Worm (Caenorhabditis elegans) whole organism, late embryonic: ENCODE data around the gene F58F12.1.

Experiments
- C38D4.7 ChIP-seq: fragments of 200-800 bp; sonication (Bioruptor generic); optimal IDR thresholded peaks from 2 replicates; lab custom pipeline; 2018; ENCODE audit warnings: mild to moderate bottlenecking, missing genetic modification characterization, moderate library complexity, missing compliant biosample characterization
- K09A11.1 ChIP-seq: sonication (generic microtip); optimal IDR thresholded peaks from 2 replicates; lab custom pipeline; 2017; ENCODE audit warnings: antibody characterized with exemption, mild to moderate bottlenecking, missing genetic modification characterization, missing compliant biosample characterization; ENCODE audit not compliant: insufficient read depth
- T23F11.4 ChIP-seq: fragments of 200-800 bp; sonication (Bioruptor generic); optimal IDR thresholded peaks from 2 replicates; lab custom pipeline; 2018; ENCODE audit warnings: mild to moderate bottlenecking, missing genetic modification characterization, missing compliant biosample characterization
- ceh-18 ChIP-seq: sonication (generic microtip); optimal IDR thresholded peaks from 2 replicates; lab custom pipeline; 2016; ENCODE audit warnings: missing genetic modification characterization, missing compliant biosample characterization
- ceh-2 ChIP-seq: sonication (generic microtip); optimal IDR thresholded peaks from 2 replicates; lab custom pipeline; 2016; ENCODE audit warnings: missing genotype, missing genetic modification characterization, missing compliant biosample characterization
- ceh-31 ChIP-seq: sonication (generic microtip); optimal IDR thresholded peaks from 2 replicates; lab custom pipeline; 2016; ENCODE audit warnings: missing genetic modification characterization, missing compliant biosample characterization
- ceh-45 ChIP-seq: fragments of 200-800 bp; sonication (Bioruptor generic); IDR thresholded peaks from 2 replicates; pipeline ENCODE4 v1.3.6; 2022; ENCODE audit warnings: missing genetic modification reagents, missing genetic modification characterization, missing compliant biosample characterization
- ceh-48 ChIP-seq: sonication (generic microtip); optimal IDR thresholded peaks from 2 replicates; lab custom pipeline; 2016; ENCODE audit warnings: missing genetic modification characterization, inconsistent platforms, missing compliant biosample characterization
- che-1 ChIP-seq: sonication (generic microtip); optimal IDR thresholded peaks from 2 replicates; lab custom pipeline; 2016; ENCODE audit warnings: mild to moderate bottlenecking, missing genetic modification characterization, missing compliant biosample characterization
- dmd-4 ChIP-seq: sonication (generic microtip); optimal IDR thresholded peaks from 2 replicates; lab custom pipeline; 2016; ENCODE audit warnings: borderline replicate concordance, missing genetic modification characterization, missing compliant biosample characterization
- elt-4 ChIP-seq: sonication (generic microtip); optimal IDR thresholded peaks from 2 replicates; lab custom pipeline; 2016; ENCODE audit warnings: missing genetic modification characterization, missing compliant biosample characterization
- eyg-1 ChIP-seq: sonication (generic microtip); optimal IDR thresholded peaks from 2 replicates; lab custom pipeline; 2016; ENCODE audit warnings: missing genotype, missing genetic modification characterization, missing compliant biosample characterization
- fax-1 ChIP-seq: sonication (generic microtip); optimal IDR thresholded peaks from 2 replicates; lab custom pipeline; 2016; ENCODE audit warnings: missing genotype, missing genetic modification characterization, missing compliant biosample characterization
- fkh-6 ChIP-seq: sonication (generic microtip); optimal IDR thresholded peaks from 2 replicates; lab custom pipeline; 2016; ENCODE audit warnings: missing genetic modification characterization, missing compliant biosample characterization
- gmeb-2 ChIP-seq: sonication (generic microtip); optimal IDR thresholded peaks from 2 replicates; lab custom pipeline; 2016; ENCODE audit warnings: missing genetic modification characterization, inconsistent platforms, missing compliant biosample characterization
- hlh-13 ChIP-seq: fragments of 200-800 bp; sonication (Bioruptor generic); optimal IDR thresholded peaks from 2 replicates; lab custom pipeline; 2018; ENCODE audit warnings: mild to moderate bottlenecking, missing genetic modification characterization, missing compliant biosample characterization
- hlh-30 ChIP-seq: sonication (generic microtip); optimal IDR thresholded peaks from 2 replicates; lab custom pipeline; 2017; ENCODE audit warnings: antibody characterized with exemption, missing genetic modification characterization, missing compliant biosample characterization; ENCODE audit not compliant: insufficient read depth
- hlh-8 ChIP-seq: sonication (generic microtip); optimal IDR thresholded peaks from 2 replicates; lab custom pipeline; 2016; ENCODE audit warnings: missing genotype, missing genetic modification characterization, missing compliant biosample characterization
- lim-6 ChIP-seq: sonication (generic microtip); optimal IDR thresholded peaks from 2 replicates; lab custom pipeline; 2016; ENCODE audit warnings: missing genetic modification characterization, missing compliant biosample characterization
- mec-3 ChIP-seq: sonication (generic microtip); optimal IDR thresholded peaks from 2 replicates; lab custom pipeline; 2016; ENCODE audit warnings: borderline replicate concordance, missing genetic modification characterization, missing compliant biosample characterization
- nhr-11 ChIP-seq: fragments of 150-350 bp; optimal IDR thresholded peaks from 2 replicates; lab custom pipeline; 2014; ENCODE audit warnings: missing biosample characterization, missing genetic modification characterization
- odd-2 ChIP-seq: sonication (generic microtip); optimal IDR thresholded peaks from 2 replicates; lab custom pipeline; 2017; ENCODE audit warnings: antibody characterized with exemption, mild to moderate bottlenecking, missing genetic modification characterization, missing compliant biosample characterization
- pag-3 ChIP-seq: sonication (generic microtip); optimal IDR thresholded peaks from 2 replicates; lab custom pipeline; 2016; ENCODE audit warnings: missing compliant biosample characterization, missing genetic modification characterization, borderline replicate concordance
- pha-4 ChIP-seq: fragments of 150-350 bp; optimal IDR thresholded peaks from 2 replicates; lab custom pipeline; 2018; ENCODE audit warnings: missing biosample characterization, missing genetic modification reagents, missing genetic modification characterization
- pros-1 ChIP-seq: fragments of 150-350 bp; optimal IDR thresholded peaks from 2 replicates; lab custom pipeline; 2014; ENCODE audit warnings: missing biosample characterization, missing genetic modification reagents, missing genetic modification characterization
- rnt-1 ChIP-seq: sonication (generic microtip); optimal IDR thresholded peaks from 2 replicates; lab custom pipeline; 2016; ENCODE audit warnings: missing genetic modification characterization, missing compliant biosample characterization
- sox-2 ChIP-seq: fragments of 200-800 bp; sonication (Bioruptor generic); IDR thresholded peaks from 2 replicates; pipeline ENCODE4 v1.3.6; 2022; ENCODE audit warnings: missing genetic modification reagents, missing genetic modification characterization, missing compliant biosample characterization
- sox-4 ChIP-seq: sonication (generic microtip); optimal IDR thresholded peaks from 2 replicates; lab custom pipeline; 2017; ENCODE audit warnings: mild to moderate bottlenecking, missing genetic modification characterization, inconsistent platforms, missing compliant biosample characterization
- syd-9 ChIP-seq: sonication (generic microtip); optimal IDR thresholded peaks from 2 replicates; lab custom pipeline; 2016; ENCODE audit warnings: mild to moderate bottlenecking, missing genetic modification characterization, moderate library complexity, missing compliant biosample characterization
- ttx-3 ChIP-seq: sonication (generic microtip); optimal IDR thresholded peaks from 2 replicates; lab custom pipeline; 2016; ENCODE audit warnings: missing genetic modification reagents, missing genetic modification characterization, missing compliant biosample characterization
- unc-3 ChIP-seq, 2 experiments: fragments of 200-800 bp in 1 of 2; sonication (Bioruptor generic) in 1 of 2; sonication (generic microtip) in 1 of 2; conservative IDR thresholded peaks in 1 of 2; optimal IDR thresholded peaks in 1 of 2; 2 replicates each; pipeline versions ENCODE4 v1.3.6 to Lab custom; 2016 to 2022; ENCODE audit warnings: missing compliant biosample characterization in 2 of 2, missing genetic modification characterization in 2 of 2, missing genetic modification reagents in 1 of 2
- unc-55 ChIP-seq: sonication (generic microtip); optimal IDR thresholded peaks from 2 replicates; lab custom pipeline; 2017; ENCODE audit warnings: missing biosample characterization, missing genetic modification reagents, missing genetic modification characterization
- zip-5 ChIP-seq: sonication (generic microtip); optimal IDR thresholded peaks from 2 replicates; lab custom pipeline; 2016; ENCODE audit warnings: missing genetic modification characterization, missing compliant biosample characterization
- ztf-16 ChIP-seq: sonication (generic microtip); optimal IDR thresholded peaks from 2 replicates; lab custom pipeline; 2017; ENCODE audit warnings: missing genetic modification characterization, missing compliant biosample characterization

The F58F12.1 gene

ce11 chrII:6348360-6348759 lies 35.1 kb upstream of the F58F12.1 start (continued):
- no peak for TF ChIP-seq che-1 (tag; lab: Kevin White, UChicago)
- TF ChIP-seq pha-4 (tag; lab: Kevin White, UChicago), result no peak
- TF ChIP-seq ceh-31, result peak; percentile 75
- no peak for TF ChIP-seq gmeb-2 (tag; lab: Kevin White, UChicago)
- TF ChIP-seq dmd-4 (tag; lab: Kevin White, UChicago), result no peak
- no peak for TF ChIP-seq hlh-13 (GFP tag; lab: Kevin White, UChicago)
- no peak for TF ChIP-seq mec-3 (tag; lab: Kevin White, UChicago)
- TF ChIP-seq ceh-2, result peak; percentile 58
- no peak for TF ChIP-seq sox-4 (tag; lab: Kevin White, UChicago)
- peak; percentile 36 for TF ChIP-seq rnt-1
- peak; percentile 90 for TF ChIP-seq unc-55 (GFP tag; lab: Kevin White, UChicago)
- no peak for TF ChIP-seq ztf-16 (tag; lab: Kevin White, UChicago)
- peak; percentile 36 for TF ChIP-seq hlh-8
- peak; percentile 51 for TF ChIP-seq pros-1 (tag; lab: Kevin White, UChicago)
- TF ChIP-seq syd-9 (tag; lab: Kevin White, UChicago), result no peak

ce11 chrII:6349968-6350367 lies 33.5 kb upstream of the F58F12.1 start:
- no peak for TF ChIP-seq fax-1 (tag; lab: Kevin White, UChicago)
- TF ChIP-seq K09A11.1, result no peak
- no peak for TF ChIP-seq mec-3 (tag; lab: Kevin White, UChicago)
- TF ChIP-seq hlh-30 (tag; lab: Kevin White, UChicago), result no peak
- TF ChIP-seq dmd-4 (tag; lab: Kevin White, UChicago), result no peak
- no peak for TF ChIP-seq zip-5 (tag; lab: Kevin White, UChicago)
- no peak for TF ChIP-seq ceh-45 (GFP tag; lab: Robert Waterston, UW)
- no peak for TF ChIP-seq unc-3 (GFP tag; conservative IDR thresholded peaks at IDR 0.05; lab: Robert Waterston, UW)
- TF ChIP-seq unc-3 (tag; optimal IDR thresholded peaks at IDR 0.05; lab: Kevin White, UChicago), result no peak
- TF ChIP-seq ceh-18 (tag; lab: Kevin White, UChicago), result no peak
- no peak for TF ChIP-seq pros-1 (tag; lab: Kevin White, UChicago)
- no peak for TF ChIP-seq elt-4
- TF ChIP-seq odd-2 (tag; lab: Kevin White, UChicago), result no peak
- TF ChIP-seq C38D4.7 (GFP tag; lab: Kevin White, UChicago), result no peak
- TF ChIP-seq pag-3, result no peak
- TF ChIP-seq, all 69 proteins: peak for 0

ce11 chrII:6351887-6352286 lies 31.6 kb upstream of the F58F12.1 start, which contains the start of gene C32D5.10:
Gene C32D5.10 (minus strand): TSS chrII:6351987.
- TF ChIP-seq pha-4 (tag; lab: Kevin White, UChicago) (no peak), nhr-11 (tag; lab: Kevin White, UChicago) (no peak), fkh-6 (tag; lab: Kevin White, UChicago) (no peak), lim-6 (tag; lab: Kevin White, UChicago) (no peak), pros-1 (tag; lab: Kevin White, UChicago) (no peak), ceh-48 (tag; lab: Kevin White, UChicago) (no peak), eyg-1 (tag; lab: Kevin White, UChicago) (no peak), sox-2 (GFP tag; lab: Robert Waterston, UW) (no peak), ttx-3 (no peak), T23F11.4 (GFP tag; lab: Kevin White, UChicago) (no peak), ceh-18 (tag; lab: Kevin White, UChicago) (no peak)
